Worm (Caenorhabditis elegans): Measurements from ENCODE around the gene W05H9.2.

- TF ChIP-seq ama-1 (optimal IDR thresholded peaks at IDR 0.05) = no peak
- TF ChIP-seq lin-11 (tag; optimal IDR thresholded peaks at IDR 0.05) = no peak
Measured at ce11 chrX:6258409-6258808, 8.4 kb upstream of the W05H9.2 start.

Data from whole organism, late embryonic.